Fruit fly (Drosophila melanogaster) whole organism, embryonic: ENCODE results near the gene ttm3.

Source experiments
- CG12659 ChIP-seq: fragments of 200-800 bp; sonication (Bioruptor generic); optimal IDR thresholded peaks from 3 replicates; lab custom pipeline; 2017; ENCODE audit warnings: mild to moderate bottlenecking, missing biosample characterization, missing genetic modification reagents, missing genetic modification characterization
- CG13296 ChIP-seq: fragments of 200-800 bp; sonication (Bioruptor generic); optimal IDR thresholded peaks from 3 replicates; lab custom pipeline; 2018; ENCODE audit warnings: missing biosample characterization, mild to moderate bottlenecking, missing genetic modification characterization
- CG14965 ChIP-seq: fragments of 200-800 bp; sonication (Bioruptor generic); optimal IDR thresholded peaks from 2 replicates; lab custom pipeline; 2016; ENCODE audit warnings: missing biosample characterization, missing genetic modification characterization, borderline replicate concordance
- CG15073 ChIP-seq: fragments of 200-800 bp; sonication (Bioruptor generic); optimal IDR thresholded peaks from 2 replicates; lab custom pipeline; 2016; ENCODE audit warnings: missing biosample characterization, missing genetic modification characterization
- CG1602 ChIP-seq: fragments of 200-800 bp; sonication (Bioruptor generic); optimal IDR thresholded peaks from 3 replicates; lab custom pipeline; 2016; ENCODE audit warnings: missing biosample characterization, missing genetic modification characterization
- CG17612 ChIP-seq: fragments of 200-800 bp; sonication (Bioruptor generic); IDR thresholded peaks from 2 replicates; pipeline ENCODE4 v1.3.6; 2022; ENCODE audit warnings: missing biosample characterization, missing genetic modification characterization
- CG1792 ChIP-seq: fragments of 200-800 bp; sonication (Bioruptor generic); optimal IDR thresholded peaks from 2 replicates; lab custom pipeline; 2016; ENCODE audit warnings: missing biosample characterization, missing genetic modification characterization
- CG18764 ChIP-seq: fragments of 200-800 bp; sonication (Bioruptor generic); optimal IDR thresholded peaks from 3 replicates; lab custom pipeline; 2016; ENCODE audit warnings: missing biosample characterization, missing genetic modification characterization
- CG30403 ChIP-seq: fragments of 200-800 bp; sonication (Bioruptor generic); optimal IDR thresholded peaks from 3 replicates; lab custom pipeline; 2016; ENCODE audit warnings: missing biosample characterization, missing genetic modification characterization
- CG32767 ChIP-seq: fragments of 200-800 bp; sonication (Bioruptor generic); IDR thresholded peaks from 2 replicates; pipeline ENCODE4 v1.3.6; 2022; ENCODE audit warnings: missing biosample characterization, missing genetic modification characterization
- CG4404 ChIP-seq: fragments of 200-800 bp; sonication (Bioruptor generic); IDR thresholded peaks from 2 replicates; pipeline ENCODE4 v1.3.6; 2022; ENCODE audit warnings: missing biosample characterization, missing genetic modification characterization
- CG4424 ChIP-seq: fragments of 200-800 bp; sonication (Bioruptor generic); optimal IDR thresholded peaks from 3 replicates; lab custom pipeline; 2016; ENCODE audit warnings: missing biosample characterization, missing genetic modification characterization
- CG6175 ChIP-seq: fragments of 200-800 bp; sonication (Bioruptor generic); IDR thresholded peaks from 3 replicates; pipeline ENCODE4 v1.3.6; 2022; ENCODE audit warnings: missing biosample characterization, missing genetic modification characterization
- CG7357 ChIP-seq: fragments of 200-800 bp; sonication (Bioruptor generic); IDR thresholded peaks from 3 replicates; pipeline ENCODE4 v1.3.6; 2022; ENCODE audit warnings: missing biosample characterization, missing genetic modification characterization
- CG8944 ChIP-seq: fragments of 200-800 bp; sonication (Bioruptor generic); optimal IDR thresholded peaks from 3 replicates; lab custom pipeline; 2016; ENCODE audit warnings: missing biosample characterization, missing genetic modification characterization
- CkIIα-i1 ChIP-seq: fragments of 200-800 bp; sonication (Bioruptor generic); IDR thresholded peaks from 2 replicates; pipeline ENCODE4 v1.3.6; 2022; ENCODE audit warnings: missing biosample characterization, missing genetic modification characterization
- Dip2 ChIP-seq: fragments of 200-800 bp; sonication (Bioruptor generic); IDR thresholded peaks from 2 replicates; pipeline ENCODE4 v1.3.6; 2022; ENCODE audit warnings: missing biosample characterization, missing genetic modification characterization
- Doc2 ChIP-seq: fragments of 200-800 bp; sonication (Bioruptor generic); IDR thresholded peaks from 2 replicates; pipeline ENCODE4 v1.3.6; 2022; ENCODE audit warnings: missing biosample characterization, missing genetic modification characterization
- GATAe ChIP-seq: fragments of 200-800 bp; sonication (Bioruptor generic); conservative IDR thresholded peaks from 2 replicates; pipeline ENCODE4 v1.3.6; 2022; ENCODE audit warnings: missing biosample characterization, missing genetic modification characterization
- Hr51 ChIP-seq, 2 experiments: fragments of 200-800 bp; sonication (Bioruptor generic); optimal IDR thresholded peaks; 2 replicates in 1 of 2; 3 replicates in 1 of 2; lab custom pipeline; 2016 to 2018; ENCODE audit warnings: missing biosample characterization in 2 of 2, missing genetic modification characterization in 2 of 2, mild to moderate bottlenecking in 1 of 2, moderate library complexity in 1 of 2
- Hr78 ChIP-seq, 2 experiments: fragments of 200-800 bp in 1 of 2; fragments of >200 bp in 1 of 2; sonication (Bioruptor generic) in 1 of 2; optimal IDR thresholded peaks; 2 replicates each; lab custom pipeline; 2017 to 2019; ENCODE audit warnings: missing biosample characterization in 2 of 2, missing genetic modification characterization in 2 of 2, mild to moderate bottlenecking in 1 of 2, moderate library complexity in 1 of 2
- Mad ChIP-seq: fragments of 200-800 bp; sonication (Bioruptor generic); optimal IDR thresholded peaks from 2 replicates; lab custom pipeline; 2016; ENCODE audit warnings: missing biosample characterization, missing genetic modification characterization
- Nf-YC ChIP-seq: fragments of 200-800 bp; optimal IDR thresholded peaks from 3 replicates; lab custom pipeline; 2019; ENCODE audit warnings: missing biosample characterization, mild to moderate bottlenecking, missing genetic modification characterization, moderate library complexity
- Poxn ChIP-seq: fragments of 200-800 bp; sonication (Bioruptor generic); IDR thresholded peaks from 2 replicates; pipeline ENCODE4 v1.3.6; 2022; ENCODE audit warnings: missing biosample characterization, missing genetic modification characterization
- Rx ChIP-seq: fragments of 200-800 bp; sonication (Bioruptor generic); IDR thresholded peaks from 2 replicates; pipeline ENCODE4 v1.3.6; 2022; ENCODE audit warnings: missing biosample characterization, missing genetic modification characterization
- Side ChIP-seq: fragments of 200-800 bp; sonication (Bioruptor generic); optimal IDR thresholded peaks from 2 replicates; lab custom pipeline; 2016; ENCODE audit warnings: missing biosample characterization, missing genetic modification characterization
- Spps ChIP-seq: fragments of 200-800 bp; sonication (Bioruptor generic); optimal IDR thresholded peaks from 2 replicates; lab custom pipeline; 2018; ENCODE audit warnings: missing biosample characterization, mild to moderate bottlenecking, missing genetic modification characterization
- ara ChIP-seq: fragments of 200-800 bp; sonication (Bioruptor generic); IDR thresholded peaks from 2 replicates; pipeline ENCODE4 v1.3.6; 2022; ENCODE audit warnings: missing biosample characterization, missing genetic modification characterization
- ase ChIP-seq: fragments of 200-800 bp; sonication (Bioruptor generic); IDR thresholded peaks from 3 replicates; pipeline ENCODE4 v1.3.6; 2022; ENCODE audit warnings: missing biosample characterization, missing genetic modification characterization
- bowl ChIP-seq: fragments of 200-800 bp; sonication (Bioruptor generic); IDR thresholded peaks from 2 replicates; pipeline ENCODE4 v1.3.6; 2022; ENCODE audit warnings: missing biosample characterization, missing genetic modification characterization
- cas ChIP-seq: fragments of 200-800 bp; sonication (Bioruptor generic); IDR thresholded peaks from 2 replicates; pipeline ENCODE4 v1.3.6; 2022; ENCODE audit warnings: missing biosample characterization, missing genetic modification characterization
- corto ChIP-seq: fragments of 200-800 bp; sonication (Bioruptor generic); optimal IDR thresholded peaks from 2 replicates; lab custom pipeline; 2016; ENCODE audit warnings: missing biosample characterization, mild to moderate bottlenecking, missing genetic modification characterization, moderate library complexity
- ems ChIP-seq: fragments of 200-800 bp; sonication (Bioruptor generic); optimal IDR thresholded peaks from 3 replicates; lab custom pipeline; 2016; ENCODE audit warnings: missing biosample characterization, missing genetic modification characterization
- gcm2 ChIP-seq: fragments of 200-800 bp; sonication (Bioruptor generic); optimal IDR thresholded peaks from 2 replicates; lab custom pipeline; 2016; ENCODE audit warnings: missing biosample characterization, missing genetic modification characterization
- hkb ChIP-seq, 2 experiments: fragments of 200-800 bp in 1 of 2; fragments of >200 bp in 1 of 2; sonication (Bioruptor generic) in 1 of 2; IDR thresholded peaks in 1 of 2; optimal IDR thresholded peaks in 1 of 2; 2 replicates each; pipeline versions ENCODE4 v1.3.6 to Lab custom; 2017 to 2022; ENCODE audit warnings: missing biosample characterization in 1 of 2, missing genetic modification characterization in 1 of 2
- hth ChIP-seq: fragments of >200 bp; optimal IDR thresholded peaks from 2 replicates; lab custom pipeline; 2017; ENCODE audit warnings: inconsistent platforms
- jumu ChIP-seq: fragments of 200-800 bp; sonication (Bioruptor generic); optimal IDR thresholded peaks from 3 replicates; lab custom pipeline; 2016; ENCODE audit warnings: missing biosample characterization, missing genetic modification characterization
- klu ChIP-seq: fragments of 200-800 bp; sonication (Bioruptor generic); IDR thresholded peaks from 2 replicates; pipeline ENCODE4 v1.3.6; 2022; ENCODE audit warnings: missing biosample characterization, missing genetic modification characterization
- lilli ChIP-seq: fragments of 200-800 bp; sonication (Bioruptor generic); optimal IDR thresholded peaks from 3 replicates; lab custom pipeline; 2016; ENCODE audit warnings: missing biosample characterization, missing genetic modification characterization
- lmd ChIP-seq: fragments of 200-800 bp; sonication (Bioruptor generic); IDR thresholded peaks from 2 replicates; pipeline ENCODE4 v1.3.6; 2022; ENCODE audit warnings: missing biosample characterization, missing genetic modification characterization
- oc ChIP-seq: fragments of 200-800 bp; sonication (Bioruptor generic); optimal IDR thresholded peaks from 2 replicates; lab custom pipeline; 2018; ENCODE audit warnings: missing biosample characterization, mild to moderate bottlenecking, missing genetic modification characterization, moderate library complexity
- ranshi ChIP-seq: fragments of 200-800 bp; sonication (Bioruptor generic); IDR thresholded peaks from 2 replicates; pipeline ENCODE4 v1.3.6; 2022; ENCODE audit warnings: missing biosample characterization, missing genetic modification characterization
- repo ChIP-seq: fragments of 200-800 bp; sonication (Bioruptor generic); optimal IDR thresholded peaks from 2 replicates; lab custom pipeline; 2016; ENCODE audit warnings: missing biosample characterization, missing genetic modification characterization
- scrt ChIP-seq: fragments of 200-800 bp; sonication (Bioruptor generic); optimal IDR thresholded peaks from 2 replicates; lab custom pipeline; 2018; ENCODE audit warnings: missing biosample characterization, mild to moderate bottlenecking, missing genetic modification characterization, moderate library complexity
- sd ChIP-seq: fragments of 200-800 bp; sonication (Bioruptor generic); optimal IDR thresholded peaks from 3 replicates; lab custom pipeline; 2018; ENCODE audit warnings: missing biosample characterization, mild to moderate bottlenecking, missing genetic modification characterization, moderate library complexity
- slou ChIP-seq: fragments of 200-800 bp; sonication (Bioruptor generic); optimal IDR thresholded peaks from 3 replicates; lab custom pipeline; 2016; ENCODE audit warnings: missing biosample characterization, missing genetic modification characterization
- sqz ChIP-seq: fragments of 200-800 bp; sonication (Bioruptor generic); optimal IDR thresholded peaks from 3 replicates; lab custom pipeline; 2018; ENCODE audit warnings: missing biosample characterization, mild to moderate bottlenecking, missing genetic modification characterization
- stwl ChIP-seq: fragments of 200-800 bp; sonication (Bioruptor generic); optimal IDR thresholded peaks from 3 replicates; lab custom pipeline; 2018; ENCODE audit warnings: missing biosample characterization, mild to moderate bottlenecking, missing genetic modification characterization, moderate library complexity
- tin ChIP-seq: fragments of 200-800 bp; sonication (Bioruptor generic); optimal IDR thresholded peaks from 3 replicates; lab custom pipeline; 2016; ENCODE audit warnings: missing biosample characterization, missing genetic modification characterization
- vfl ChIP-seq: fragments of 200-800 bp; sonication (Bioruptor generic); optimal IDR thresholded peaks from 2 replicates; lab custom pipeline; 2016; ENCODE audit warnings: missing biosample characterization, missing genetic modification characterization
- vvl ChIP-seq: fragments of 200-800 bp; sonication (Bioruptor generic); IDR thresholded peaks from 2 replicates; pipeline ENCODE4 v1.3.6; 2022; ENCODE audit warnings: missing biosample characterization, missing genetic modification characterization
- z ChIP-seq: fragments of 200-800 bp; sonication (Bioruptor generic); IDR thresholded peaks from 3 replicates; pipeline ENCODE4 v1.3.6; 2022; ENCODE audit warnings: missing biosample characterization, missing genetic modification characterization
- zen2 ChIP-seq: fragments of 200-800 bp; sonication (Bioruptor generic); IDR thresholded peaks from 3 replicates; pipeline ENCODE4 v1.3.6; 2022; ENCODE audit warnings: missing biosample characterization, missing genetic modification characterization; ENCODE audit not compliant: partially characterized antibody

ttm3 gene

DNA sequence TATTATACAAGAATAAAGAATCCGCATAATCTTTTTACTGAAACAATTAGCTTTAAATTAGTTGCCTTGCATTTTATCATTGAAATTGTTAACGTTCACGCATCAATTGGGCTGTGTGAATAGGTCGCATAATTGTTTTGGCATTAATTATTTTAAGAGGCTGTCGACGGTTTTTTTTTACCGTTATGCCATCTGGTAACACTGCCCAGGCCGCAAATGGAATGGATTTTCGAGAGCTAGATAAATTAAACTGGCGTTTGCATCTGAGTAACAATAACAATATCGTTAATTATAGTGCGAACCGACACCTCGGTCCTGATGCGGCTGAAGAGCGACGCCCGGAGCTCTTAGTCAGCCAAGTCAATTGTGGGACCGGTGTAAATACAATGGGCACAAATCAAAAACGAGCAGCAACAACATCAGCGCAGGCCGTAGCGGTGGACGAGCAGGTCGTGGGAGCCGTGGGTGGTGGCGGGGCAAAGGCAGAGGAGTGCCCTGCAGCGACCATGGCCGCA lies 42.3 kb downstream of the ttm3 start (continued):
- TF ChIP-seq Rx (GFP tag; lab: Robert Waterston, UW): no peak
- TF ChIP-seq Dip2 (GFP tag; lab: Robert Waterston, UW): no peak
- no peak for TF ChIP-seq oc (tag; lab: Kevin White, UChicago)
- no peak for TF ChIP-seq Hr51 (GFP tag; optimal IDR thresholded peaks at IDR 0.05; lab: Kevin White, UChicago)
- TF ChIP-seq CG1602 (GFP tag; lab: Kevin White, UChicago): no peak
- no peak for TF ChIP-seq gcm2 (GFP tag; lab: Kevin White, UChicago)
- TF ChIP-seq CG32767: no peak
- TF ChIP-seq sqz (GFP tag; lab: Kevin White, UChicago): no peak
- no peak for TF ChIP-seq lmd (GFP tag; lab: Robert Waterston, UW)
- TF ChIP-seq CG14965 (GFP tag; lab: Kevin White, UChicago): no peak
- TF ChIP-seq tin (GFP tag; lab: Kevin White, UChicago): no peak
- TF ChIP-seq lilli (GFP tag; lab: Kevin White, UChicago): peak; percentile 15
- no peak for TF ChIP-seq Mad (GFP tag; lab: Kevin White, UChicago)
- TF ChIP-seq ranshi: no peak
- no peak for TF ChIP-seq Spps (tag; lab: Kevin White, UChicago)
- peak; percentile 13 for TF ChIP-seq jumu (GFP tag; lab: Kevin White, UChicago)
- TF ChIP-seq hkb (optimal IDR thresholded peaks at IDR 0.05; lab: Kevin White, UChicago): no peak
- TF ChIP-seq hkb (GFP tag; IDR thresholded peaks at IDR 0.05; lab: Robert Waterston, UW): no peak
- peak; percentile 40 for TF ChIP-seq CG12659 (GFP tag; lab: Kevin White, UChicago)
- peak; percentile 49 for TF ChIP-seq stwl (tag; lab: Kevin White, UChicago)
- TF ChIP-seq CG17612 (GFP tag; lab: Robert Waterston, UW): no peak
- no peak for TF ChIP-seq Side
- TF ChIP-seq CG1792 (GFP tag; lab: Kevin White, UChicago): no peak
- TF ChIP-seq z (GFP tag; lab: Robert Waterston, UW): no peak
- TF ChIP-seq ara: no peak
- TF ChIP-seq CG6175 (GFP tag; lab: Robert Waterston, UW): no peak
- TF ChIP-seq scrt: no peak
- TF ChIP-seq CG18764: no peak
- no peak for TF ChIP-seq repo
- no peak for TF ChIP-seq vvl
- TF ChIP-seq CG30403: peak; percentile 9
- TF ChIP-seq CG15073 (GFP tag; lab: Kevin White, UChicago): no peak
- TF ChIP-seq slou: no peak
- no peak for TF ChIP-seq Hr78 (GFP tag; optimal IDR thresholded peaks at IDR 0.05; lab: Kevin White, UChicago)
- TF ChIP-seq cas (GFP tag; lab: Robert Waterston, UW): no peak
- no peak for TF ChIP-seq CG4404
- no peak for TF ChIP-seq ase (GFP tag; lab: Robert Waterston, UW)
- TF ChIP-seq CkIIα-i1 (GFP tag; lab: Robert Waterston, UW): no peak
- no peak for TF ChIP-seq vfl (GFP tag; lab: Kevin White, UChicago)
- TF ChIP-seq CG4424: no peak
- TF ChIP-seq ems (GFP tag; lab: Kevin White, UChicago): no peak
- no peak for TF ChIP-seq klu (GFP tag; lab: Robert Waterston, UW)
- TF ChIP-seq sd (tag; lab: Kevin White, UChicago): no peak
- no peak for TF ChIP-seq Nf-YC (tag; lab: Kevin White, UChicago)
- no peak for TF ChIP-seq Doc2 (GFP tag; lab: Robert Waterston, UW)
- TF ChIP-seq CG8944 (GFP tag; lab: Kevin White, UChicago): no peak
- no peak for TF ChIP-seq GATAe (GFP tag; lab: Robert Waterston, UW)
- TF ChIP-seq CG13296 (GFP tag; lab: Kevin White, UChicago): no peak
- TF ChIP-seq Poxn (GFP tag; lab: Robert Waterston, UW): no peak
- TF ChIP-seq zen2 (GFP tag; lab: Robert Waterston, UW): no peak
- TF ChIP-seq hth (lab: Kevin White, UChicago): no peak
- TF ChIP-seq corto (GFP tag; lab: Kevin White, UChicago): no peak
- peak; percentile 95 for TF ChIP-seq CG7357 (GFP tag; lab: Robert Waterston, UW)
- no peak for TF ChIP-seq bowl (GFP tag; lab: Robert Waterston, UW)
